Worm (Caenorhabditis elegans) whole organism, late embryonic: ENCODE measurements around the gene Y53C12A.11.

Source experiments
- K02D7.2 ChIP-seq: sonication (generic microtip); optimal IDR thresholded peaks from 2 replicates; lab custom pipeline; 2017; ENCODE audit warnings: mild to moderate bottlenecking, missing genetic modification characterization, missing compliant biosample characterization
- T23F11.4 ChIP-seq: fragments of 200-800 bp; sonication (Bioruptor generic); optimal IDR thresholded peaks from 2 replicates; lab custom pipeline; 2018; ENCODE audit warnings: mild to moderate bottlenecking, missing genetic modification characterization, missing compliant biosample characterization
- Y22D7AL.16 ChIP-seq: sonication (generic microtip); optimal IDR thresholded peaks from 2 replicates; lab custom pipeline; 2016; ENCODE audit warnings: missing genetic modification characterization, missing compliant biosample characterization
- ahr-1 ChIP-seq: sonication (generic microtip); optimal IDR thresholded peaks from 2 replicates; lab custom pipeline; 2016; ENCODE audit warnings: missing genetic modification characterization, missing compliant biosample characterization
- ama-1 ChIP-seq: fragments of 150-350 bp; optimal IDR thresholded peaks from 2 replicates; lab custom pipeline; 2014
- ceh-14 ChIP-seq: sonication (generic microtip); optimal IDR thresholded peaks from 2 replicates; lab custom pipeline; 2016; ENCODE audit warnings: missing genotype, missing genetic modification characterization, missing compliant biosample characterization
- ceh-18 ChIP-seq: sonication (generic microtip); optimal IDR thresholded peaks from 2 replicates; lab custom pipeline; 2016; ENCODE audit warnings: missing genetic modification characterization, missing compliant biosample characterization
- ceh-2 ChIP-seq: sonication (generic microtip); optimal IDR thresholded peaks from 2 replicates; lab custom pipeline; 2016; ENCODE audit warnings: missing genotype, missing genetic modification characterization, missing compliant biosample characterization
- ceh-22 ChIP-seq: sonication (generic microtip); optimal IDR thresholded peaks from 2 replicates; lab custom pipeline; 2017; ENCODE audit warnings: missing biosample characterization, missing genetic modification characterization
- ceh-30 ChIP-seq: fragments of 150-350 bp; optimal IDR thresholded peaks from 2 replicates; lab custom pipeline; 2014; ENCODE audit warnings: missing biosample characterization, missing genetic modification characterization
- ceh-31 ChIP-seq: sonication (generic microtip); optimal IDR thresholded peaks from 2 replicates; lab custom pipeline; 2016; ENCODE audit warnings: missing genetic modification characterization, missing compliant biosample characterization
- ceh-45 ChIP-seq: fragments of 200-800 bp; sonication (Bioruptor generic); IDR thresholded peaks from 2 replicates; pipeline ENCODE4 v1.3.6; 2022; ENCODE audit warnings: missing genetic modification reagents, missing genetic modification characterization, missing compliant biosample characterization
- ceh-9 ChIP-seq: sonication (generic microtip); optimal IDR thresholded peaks from 2 replicates; lab custom pipeline; 2016; ENCODE audit warnings: mild to moderate bottlenecking, missing genetic modification characterization, inconsistent platforms, missing compliant biosample characterization
- che-1 ChIP-seq: sonication (generic microtip); optimal IDR thresholded peaks from 2 replicates; lab custom pipeline; 2016; ENCODE audit warnings: mild to moderate bottlenecking, missing genetic modification characterization, missing compliant biosample characterization
- elt-2 ChIP-seq: sonication (generic microtip); optimal IDR thresholded peaks from 2 replicates; lab custom pipeline; 2016; ENCODE audit warnings: missing genetic modification reagents, missing genetic modification characterization, missing compliant biosample characterization
- elt-4 ChIP-seq: sonication (generic microtip); optimal IDR thresholded peaks from 2 replicates; lab custom pipeline; 2016; ENCODE audit warnings: missing genetic modification characterization, missing compliant biosample characterization
- eyg-1 ChIP-seq: sonication (generic microtip); optimal IDR thresholded peaks from 2 replicates; lab custom pipeline; 2016; ENCODE audit warnings: missing genotype, missing genetic modification characterization, missing compliant biosample characterization
- fkh-10 ChIP-seq: fragments of 150-350 bp; optimal IDR thresholded peaks from 2 replicates; lab custom pipeline; 2014; ENCODE audit warnings: missing biosample characterization, missing genetic modification reagents, missing genetic modification characterization
- fkh-6 ChIP-seq: sonication (generic microtip); optimal IDR thresholded peaks from 2 replicates; lab custom pipeline; 2016; ENCODE audit warnings: missing genetic modification characterization, missing compliant biosample characterization
- gmeb-2 ChIP-seq: sonication (generic microtip); optimal IDR thresholded peaks from 2 replicates; lab custom pipeline; 2016; ENCODE audit warnings: missing genetic modification characterization, inconsistent platforms, missing compliant biosample characterization
- hlh-15 ChIP-seq: sonication (generic microtip); optimal IDR thresholded peaks from 2 replicates; lab custom pipeline; 2016; ENCODE audit warnings: missing genetic modification characterization, missing compliant biosample characterization
- hlh-6 ChIP-seq: sonication (generic microtip); optimal IDR thresholded peaks from 2 replicates; lab custom pipeline; 2016; ENCODE audit warnings: missing genotype, missing genetic modification characterization, missing compliant biosample characterization
- lin-11 ChIP-seq: fragments of 200-800 bp; sonication (Bioruptor generic); optimal IDR thresholded peaks from 2 replicates; lab custom pipeline; 2018; ENCODE audit warnings: mild to moderate bottlenecking, missing genetic modification characterization, missing compliant biosample characterization
- madf-2 ChIP-seq: sonication (generic microtip); optimal IDR thresholded peaks from 2 replicates; lab custom pipeline; 2017; ENCODE audit warnings: missing genetic modification characterization, missing compliant biosample characterization
- nfya-1 ChIP-seq: sonication (generic microtip); optimal IDR thresholded peaks from 2 replicates; lab custom pipeline; 2017; ENCODE audit warnings: missing genetic modification characterization, mild to moderate bottlenecking, missing compliant biosample characterization, antibody characterized with exemption, moderate library complexity
- nhr-11 ChIP-seq: fragments of 150-350 bp; optimal IDR thresholded peaks from 2 replicates; lab custom pipeline; 2014; ENCODE audit warnings: missing biosample characterization, missing genetic modification characterization
- odd-2 ChIP-seq: sonication (generic microtip); optimal IDR thresholded peaks from 2 replicates; lab custom pipeline; 2017; ENCODE audit warnings: antibody characterized with exemption, mild to moderate bottlenecking, missing genetic modification characterization, missing compliant biosample characterization
- pat-9 ChIP-seq: fragments of 200-800 bp; sonication (Bioruptor generic); optimal IDR thresholded peaks from 2 replicates; lab custom pipeline; 2018; ENCODE audit warnings: mild to moderate bottlenecking, missing genetic modification characterization, moderate library complexity, missing compliant biosample characterization
- pha-2 ChIP-seq: sonication (generic microtip); optimal IDR thresholded peaks from 2 replicates; lab custom pipeline; 2017; ENCODE audit warnings: mild to moderate bottlenecking, missing genetic modification characterization, missing compliant biosample characterization
- pqm-1 ChIP-seq: sonication (generic microtip); optimal IDR thresholded peaks from 2 replicates; lab custom pipeline; 2016; ENCODE audit warnings: missing genetic modification characterization, missing compliant biosample characterization
- ref-2 ChIP-seq: sonication (generic microtip); optimal IDR thresholded peaks from 2 replicates; lab custom pipeline; 2016; ENCODE audit warnings: missing genetic modification characterization, missing compliant biosample characterization
- rnt-1 ChIP-seq: sonication (generic microtip); optimal IDR thresholded peaks from 2 replicates; lab custom pipeline; 2016; ENCODE audit warnings: missing genetic modification characterization, missing compliant biosample characterization
- sdc-2 ChIP-seq: sonication (generic microtip); optimal IDR thresholded peaks from 2 replicates; lab custom pipeline; 2016; ENCODE audit warnings: missing genotype, missing genetic modification characterization, missing compliant biosample characterization
- syd-9 ChIP-seq: sonication (generic microtip); optimal IDR thresholded peaks from 2 replicates; lab custom pipeline; 2016; ENCODE audit warnings: mild to moderate bottlenecking, missing genetic modification characterization, moderate library complexity, missing compliant biosample characterization
- ttx-3 ChIP-seq: sonication (generic microtip); optimal IDR thresholded peaks from 2 replicates; lab custom pipeline; 2016; ENCODE audit warnings: missing genetic modification reagents, missing genetic modification characterization, missing compliant biosample characterization
- zip-5 ChIP-seq: sonication (generic microtip); optimal IDR thresholded peaks from 2 replicates; lab custom pipeline; 2016; ENCODE audit warnings: missing genetic modification characterization, missing compliant biosample characterization
- ztf-16 ChIP-seq: sonication (generic microtip); optimal IDR thresholded peaks from 2 replicates; lab custom pipeline; 2017; ENCODE audit warnings: missing genetic modification characterization, missing compliant biosample characterization

Y53C12A.11 gene

DNA sequence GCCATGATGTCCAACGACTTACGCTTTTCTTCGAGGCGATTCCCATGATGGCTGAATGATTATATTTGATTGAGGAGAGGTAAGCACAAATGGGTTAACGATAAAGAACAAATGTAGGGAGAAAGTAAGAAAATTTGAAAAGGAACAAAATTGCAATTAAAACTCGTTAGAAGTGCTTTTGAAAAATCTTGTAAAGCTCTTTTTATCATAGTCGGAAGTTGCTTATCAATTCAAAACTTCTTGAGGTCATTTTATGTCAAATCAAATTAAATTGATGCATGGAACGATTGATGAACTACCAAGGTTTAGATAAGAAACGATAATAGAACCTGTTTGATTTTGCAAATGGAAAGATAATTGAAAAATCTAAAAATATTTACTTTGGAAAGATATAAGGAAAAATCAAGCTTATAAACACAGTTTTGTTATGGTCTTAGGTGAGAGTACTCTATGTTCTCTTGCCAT is 9.6 kb downstream of the Y53C12A.11 start, which contains the start of gene glt-5:
Gene glt-5 (minus strand): TSS at position 51 of the 465 bp plus-strand sequence.
- TF ChIP-seq T23F11.4 (GFP tag; lab: Kevin White, UChicago) (no peak), ceh-22 (tag; lab: Kevin White, UChicago) (no peak), ceh-45 (GFP tag; lab: Robert Waterston, UW) (no peak), ztf-16 (tag; lab: Kevin White, UChicago) (no peak), che-1 (no peak), odd-2 (no peak), gmeb-2 (tag; lab: Kevin White, UChicago) (no peak), pat-9 (tag; lab: Kevin White, UChicago) (no peak), ceh-18 (tag; lab: Kevin White, UChicago) (no peak), Y22D7AL.16 (tag; lab: Kevin White, UChicago) (no peak), elt-2 (no peak), sdc-2 (tag; lab: Kevin White, UChicago) (no peak)

DNA sequence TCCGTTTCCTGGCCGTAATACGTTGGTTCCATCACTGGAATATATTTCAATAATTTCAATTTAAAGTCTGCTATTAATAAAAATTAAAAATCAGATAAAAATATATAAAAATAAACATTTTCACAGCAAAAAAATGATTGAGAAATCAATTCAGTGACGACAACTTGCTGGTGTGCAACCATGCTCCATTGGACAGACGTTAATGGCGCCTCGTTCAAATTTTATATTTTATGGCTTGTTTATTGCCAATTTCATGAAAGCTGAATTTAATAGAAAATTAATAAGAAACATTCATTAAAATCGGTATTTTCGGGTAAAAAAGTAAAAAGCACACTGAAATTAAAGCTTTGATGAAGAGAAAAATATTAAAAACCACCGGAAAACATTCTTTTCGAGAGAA is 12.3 kb downstream of the Y53C12A.11 start, which contains the start of gene Y53C12A.3:
Gene Y53C12A.3 (minus strand): TSS at position 34 of the 400 bp plus-strand sequence.
- no peak for TF ChIP-seq hlh-15 (tag; lab: Kevin White, UChicago)
- peak; percentile 0 for TF ChIP-seq nfya-1 (tag; lab: Kevin White, UChicago)
- no peak for TF ChIP-seq ahr-1 (tag; lab: Kevin White, UChicago)

DNA sequence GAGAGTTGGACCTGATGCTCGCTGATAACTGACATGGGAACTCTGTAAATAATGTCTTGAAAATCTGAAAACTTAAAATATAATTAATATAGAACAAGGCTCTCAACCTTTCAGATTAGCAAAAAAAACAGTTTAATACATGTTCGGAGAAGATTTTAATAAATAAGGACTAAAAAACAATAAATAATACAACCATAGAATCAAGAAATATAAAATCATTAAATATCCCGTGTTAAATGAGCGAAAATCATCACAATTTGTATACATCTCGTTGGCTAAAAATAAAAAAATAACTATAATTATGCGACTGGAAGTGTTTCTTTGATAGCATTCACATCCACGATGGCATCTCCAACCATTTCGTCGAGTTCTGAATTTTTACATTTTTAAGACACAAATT is 13.8 kb downstream of the Y53C12A.11 start, which contains the start of gene Y53C12A.10:
Gene Y53C12A.10 (minus strand): TSS at position 101 of the 400 bp plus-strand sequence.
- TF ChIP-seq ceh-22 (tag; lab: Kevin White, UChicago) (no peak), eyg-1 (no peak), ceh-2 (tag; lab: Kevin White, UChicago) (no peak), lin-11 (tag; lab: Kevin White, UChicago) (no peak), fkh-6 (tag; lab: Kevin White, UChicago) (no peak), fkh-10 (no peak), rnt-1 (tag; lab: Kevin White, UChicago) (no peak), ceh-9 (tag; lab: Kevin White, UChicago) (no peak), ama-1 (lab: Kevin White, UChicago) (no peak), pha-2 (tag; lab: Kevin White, UChicago) (no peak), syd-9 (no peak), ref-2 (no peak)

DNA sequence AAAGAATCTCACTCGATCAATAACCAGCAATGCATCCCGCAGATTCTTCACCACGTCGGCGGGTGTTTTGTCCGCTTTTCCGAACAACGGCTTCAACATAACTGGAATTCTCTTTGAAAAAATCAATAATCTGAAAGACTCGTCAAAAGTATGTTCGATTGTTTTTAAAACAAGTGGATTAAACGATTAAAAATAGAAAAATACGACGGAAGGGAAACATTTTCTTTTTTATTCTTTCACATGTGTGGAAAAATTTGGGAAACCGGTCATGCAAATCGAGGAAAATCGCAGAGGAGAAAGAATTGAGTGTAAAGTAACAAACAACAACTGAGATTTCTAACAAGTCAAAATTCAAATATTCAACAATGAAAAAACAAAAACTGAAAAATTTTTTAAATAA is 14.9 kb downstream of the Y53C12A.11 start, which contains the start of gene mop-25.2:
Gene mop-25.2 (minus strand): TSS at position 101 of the 400 bp plus-strand sequence.
- no peak for TF ChIP-seq hlh-15 (tag; lab: Kevin White, UChicago)
- TF ChIP-seq ttx-3 (tag; lab: Kevin White, UChicago): no peak
- TF ChIP-seq ceh-31: no peak
- no peak for TF ChIP-seq elt-2
- no peak for TF ChIP-seq ceh-14
- TF ChIP-seq ceh-45 (GFP tag; lab: Robert Waterston, UW): no peak
- TF ChIP-seq madf-2: no peak
- TF ChIP-seq eyg-1: no peak
- TF ChIP-seq hlh-6 (tag; lab: Kevin White, UChicago): no peak
- no peak for TF ChIP-seq zip-5 (tag; lab: Kevin White, UChicago)
- TF ChIP-seq ceh-9 (tag; lab: Kevin White, UChicago): no peak
- TF ChIP-seq ama-1 (lab: Kevin White, UChicago): no peak
- TF ChIP-seq pqm-1 (tag; lab: Kevin White, UChicago): no peak
- TF ChIP-seq K02D7.2: no peak
- TF ChIP-seq che-1: no peak
- no peak for TF ChIP-seq ceh-2 (tag; lab: Kevin White, UChicago)
- no peak for TF ChIP-seq elt-4
- no peak for TF ChIP-seq ceh-30 (tag; lab: Kevin White, UChicago)
- no peak for TF ChIP-seq ceh-22 (tag; lab: Kevin White, UChicago)
- no peak for TF ChIP-seq nhr-11 (tag; lab: Kevin White, UChicago)
